Worm (Caenorhabditis elegans) whole organism, mixed stage, embryonic: ENCODE results near the gene C09F5.3.

Source experiments
- bed-3 ChIP-seq: fragments of 200-800 bp; sonication (Bioruptor generic); optimal IDR thresholded peaks from 3 replicates; lab custom pipeline; 2018; ENCODE audit warnings: mild to moderate bottlenecking, missing genetic modification characterization, moderate library complexity, missing compliant biosample characterization
- blmp-1 ChIP-seq: fragments of 150-350 bp; optimal IDR thresholded peaks from 2 replicates; lab custom pipeline; 2014; ENCODE audit warnings: missing biosample characterization, missing genetic modification characterization
- ces-1 ChIP-seq: fragments of 150-350 bp; optimal IDR thresholded peaks from 2 replicates; lab custom pipeline; 2014; ENCODE audit warnings: missing biosample characterization, missing genetic modification reagents, missing genetic modification characterization
- drap-1 ChIP-seq: fragments of 200-800 bp; sonication (Bioruptor generic); optimal IDR thresholded peaks from 3 replicates; lab custom pipeline; 2018; ENCODE audit warnings: mild to moderate bottlenecking, missing genetic modification characterization, missing compliant biosample characterization
- elt-3 ChIP-seq: fragments of 150-350 bp; optimal IDR thresholded peaks from 2 replicates; lab custom pipeline; 2014; ENCODE audit warnings: missing biosample characterization, missing genetic modification characterization
- mep-1 ChIP-seq: fragments of 150-350 bp; optimal IDR thresholded peaks from 2 replicates; lab custom pipeline; 2017; ENCODE audit warnings: missing biosample characterization, missing genetic modification reagents, missing genetic modification characterization, inconsistent platforms
- nhr-28 ChIP-seq: fragments of 150-350 bp; optimal IDR thresholded peaks from 2 replicates; lab custom pipeline; 2014; ENCODE audit warnings: missing biosample characterization, missing genetic modification characterization
- nhr-76 ChIP-seq: sonication (generic microtip); optimal IDR thresholded peaks from 2 replicates; lab custom pipeline; 2017; ENCODE audit warnings: missing biosample characterization, missing genetic modification characterization
- snpc-4 ChIP-seq: fragments of 150-350 bp; optimal IDR thresholded peaks from 2 replicates; lab custom pipeline; 2014; ENCODE audit warnings: missing biosample characterization, missing genetic modification characterization
- unc-39 ChIP-seq: fragments of 150-350 bp; optimal IDR thresholded peaks from 2 replicates; lab custom pipeline; 2014; ENCODE audit warnings: missing biosample characterization, missing genetic modification characterization
- zip-8 ChIP-seq: fragments of 150-350 bp; optimal IDR thresholded peaks from 2 replicates; lab custom pipeline; 2014; ENCODE audit warnings: missing biosample characterization, missing genetic modification characterization
- ztf-11 ChIP-seq: fragments of 150-350 bp; optimal IDR thresholded peaks from 2 replicates; lab custom pipeline; 2014; ENCODE audit warnings: missing biosample characterization, missing genetic modification characterization

- no peak for TF ChIP-seq unc-39 (tag; lab: Kevin White, UChicago)
- TF ChIP-seq drap-1 = no peak
- TF ChIP-seq mep-1 (tag; lab: Kevin White, UChicago) = no peak
- TF ChIP-seq blmp-1 (tag; lab: Kevin White, UChicago) = no peak
- no peak for TF ChIP-seq zip-8
- TF ChIP-seq elt-3 (tag; lab: Kevin White, UChicago) = no peak
- no peak for TF ChIP-seq bed-3 (GFP tag; lab: Kevin White, UChicago)
- no peak for TF ChIP-seq nhr-76
- no peak for TF ChIP-seq ztf-11 (tag; lab: Kevin White, UChicago)
- no peak for TF ChIP-seq nhr-28
- no peak for TF ChIP-seq ces-1 (GFP tag; lab: Kevin White, UChicago)
- no peak for TF ChIP-seq snpc-4
Measured at ce11 chrIII:620204-620718, 44.8 kb downstream of the C09F5.3 start, which contains the start of gene T19C3.4.
